Worm (Caenorhabditis elegans) whole organism, young adult: ENCODE data around the gene F08G12.1.

Experiments used
- B0336.3 ChIP-seq: fragments of 200-800 bp; sonication (Bioruptor generic); IDR thresholded peaks from 2 replicates; pipeline ENCODE4 v1.3.6; 2022; ENCODE audit warnings: missing genetic modification characterization, missing compliant biosample characterization
- C17E4.6 ChIP-seq: fragments of 200-800 bp; sonication (Bioruptor generic); IDR thresholded peaks from 2 replicates; pipeline ENCODE4 v1.3.6; 2022; ENCODE audit warnings: missing genetic modification reagents, missing genetic modification characterization, missing compliant biosample characterization
- F37B4.10 ChIP-seq: fragments of 200-800 bp; sonication (Bioruptor generic); IDR thresholded peaks from 2 replicates; pipeline ENCODE4 v1.3.6; 2022; ENCODE audit warnings: missing genetic modification characterization, missing compliant biosample characterization
- F39B2.1 ChIP-seq: fragments of 200-800 bp; sonication (Bioruptor generic); IDR thresholded peaks from 2 replicates; pipeline ENCODE4 v1.3.6; 2022; ENCODE audit warnings: missing genetic modification reagents, missing genetic modification characterization, missing compliant biosample characterization
- F55B11.4 ChIP-seq: sonication (generic microtip); optimal IDR thresholded peaks from 2 replicates; lab custom pipeline; 2016; ENCODE audit warnings: missing compliant biosample characterization, missing genetic modification characterization, borderline replicate concordance; ENCODE audit not compliant: insufficient read depth
- K11D2.4 ChIP-seq: fragments of 200-800 bp; sonication (Bioruptor generic); IDR thresholded peaks from 2 replicates; pipeline ENCODE4 v1.3.6; 2022; ENCODE audit warnings: missing genetic modification reagents, missing genetic modification characterization, missing compliant biosample characterization
- K12H6.12 ChIP-seq: fragments of 200-800 bp; sonication (Bioruptor generic); optimal IDR thresholded peaks from 2 replicates; lab custom pipeline; 2018; ENCODE audit warnings: mild to moderate bottlenecking, missing genetic modification characterization, missing compliant biosample characterization
- T07F8.4 ChIP-seq: sonication (generic microtip); optimal IDR thresholded peaks from 2 replicates; lab custom pipeline; 2016; ENCODE audit warnings: mild to moderate bottlenecking, missing genetic modification characterization, moderate library complexity, missing compliant biosample characterization
- T26A5.8 ChIP-seq: sonication (generic microtip); optimal IDR thresholded peaks from 2 replicates; lab custom pipeline; 2016; ENCODE audit warnings: missing genetic modification characterization, missing compliant biosample characterization
- attf-6 ChIP-seq: fragments of 200-800 bp; sonication (Bioruptor generic); IDR thresholded peaks from 2 replicates; pipeline ENCODE4 v1.3.6; 2022; ENCODE audit warnings: missing genetic modification reagents, missing genetic modification characterization, missing compliant biosample characterization
- ccch-3 ChIP-seq: fragments of 200-800 bp; sonication (Bioruptor generic); optimal IDR thresholded peaks from 2 replicates; lab custom pipeline; 2018; ENCODE audit warnings: mild to moderate bottlenecking, missing genetic modification characterization, missing compliant biosample characterization
- ceh-100 ChIP-seq: fragments of 200-800 bp; sonication (Bioruptor generic); IDR thresholded peaks from 2 replicates; pipeline ENCODE4 v1.3.6; 2022; ENCODE audit warnings: missing genetic modification reagents, missing genetic modification characterization, missing compliant biosample characterization
- ceh-40 ChIP-seq: fragments of 200-800 bp; sonication (Bioruptor generic); IDR thresholded peaks from 2 replicates; pipeline ENCODE4 v1.3.6; 2022; ENCODE audit warnings: missing genetic modification characterization, missing compliant biosample characterization
- ceh-79 ChIP-seq: sonication (generic microtip); optimal IDR thresholded peaks from 2 replicates; lab custom pipeline; 2017; ENCODE audit warnings: mild to moderate bottlenecking, missing genetic modification characterization, missing compliant biosample characterization
- chd-7 ChIP-seq: sonication (generic microtip); optimal IDR thresholded peaks from 2 replicates; lab custom pipeline; 2016; ENCODE audit warnings: mild to moderate bottlenecking, missing genetic modification characterization, moderate library complexity, missing compliant biosample characterization
- dox-1 ChIP-seq: fragments of 200-800 bp; sonication (Bioruptor generic); IDR thresholded peaks from 2 replicates; pipeline ENCODE4 v1.3.6; 2022; ENCODE audit warnings: missing genetic modification reagents, missing genetic modification characterization, missing compliant biosample characterization
- dpff-1 ChIP-seq: sonication (generic microtip); optimal IDR thresholded peaks from 2 replicates; lab custom pipeline; 2017; ENCODE audit warnings: mild to moderate bottlenecking, missing genetic modification characterization, missing compliant biosample characterization
- efl-1 ChIP-seq: fragments of 150-350 bp; optimal IDR thresholded peaks from 2 replicates; lab custom pipeline; 2014; ENCODE audit warnings: missing biosample characterization, missing genetic modification reagents, missing genetic modification characterization
- egrh-3 ChIP-seq: fragments of 200-800 bp; sonication (Bioruptor generic); IDR thresholded peaks from 2 replicates; pipeline ENCODE4 v1.3.6; 2022; ENCODE audit warnings: missing genetic modification reagents, missing genetic modification characterization, missing compliant biosample characterization
- fkh-3 ChIP-seq: sonication (generic microtip); optimal IDR thresholded peaks from 2 replicates; lab custom pipeline; 2016; ENCODE audit warnings: mild to moderate bottlenecking, missing genetic modification characterization, missing compliant biosample characterization
- gei-17 ChIP-seq: fragments of 200-800 bp; sonication (Bioruptor generic); optimal IDR thresholded peaks from 2 replicates; lab custom pipeline; 2018; ENCODE audit warnings: mild to moderate bottlenecking, missing genetic modification characterization, missing compliant biosample characterization
- hmg-1.2 ChIP-seq: fragments of 200-800 bp; sonication (Bioruptor generic); IDR thresholded peaks from 2 replicates; pipeline ENCODE4 v1.3.6; 2022; ENCODE audit warnings: missing genetic modification reagents, missing genetic modification characterization, missing compliant biosample characterization
- hmg-20 ChIP-seq: fragments of 200-800 bp; sonication (Bioruptor generic); IDR thresholded peaks from 2 replicates; pipeline ENCODE4 v1.3.6; 2022; ENCODE audit warnings: missing genetic modification reagents, missing genetic modification characterization, missing compliant biosample characterization
- let-607 ChIP-seq, 2 experiments: fragments of 200-800 bp in 1 of 2; sonication (Bioruptor generic) in 1 of 2; sonication (generic microtip) in 1 of 2; optimal IDR thresholded peaks; 2 replicates each; lab custom pipeline; 2016 to 2018; ENCODE audit warnings: mild to moderate bottlenecking in 2 of 2, missing compliant biosample characterization in 2 of 2, missing genetic modification characterization in 2 of 2, moderate library complexity in 2 of 2, missing genotype in 1 of 2
- lin-26 ChIP-seq: fragments of 200-800 bp; sonication (Bioruptor generic); IDR thresholded peaks from 2 replicates; pipeline ENCODE4 v1.3.6; 2022; ENCODE audit warnings: missing genetic modification reagents, missing genetic modification characterization, missing compliant biosample characterization
- lin-35 ChIP-seq, 3 experiments: fragments of 150-350 bp in 2 of 3; sonication (generic microtip) in 1 of 3; optimal IDR thresholded peaks; 2 replicates each; lab custom pipeline; 2014 to 2018; ENCODE audit warnings: missing biosample characterization in 3 of 3, missing genetic modification characterization in 3 of 3, missing genetic modification reagents in 3 of 3
- lin-40 ChIP-seq: sonication (generic microtip); optimal IDR thresholded peaks from 2 replicates; lab custom pipeline; 2016; ENCODE audit warnings: missing genetic modification characterization, mild to moderate bottlenecking, missing compliant biosample characterization, missing genotype, missing genetic modification reagents
- lin-54 ChIP-seq: fragments of 200-800 bp; sonication (Bioruptor generic); optimal IDR thresholded peaks from 2 replicates; lab custom pipeline; 2018; ENCODE audit warnings: mild to moderate bottlenecking, missing genetic modification characterization, missing compliant biosample characterization
- lsy-27 ChIP-seq: sonication (generic microtip); optimal IDR thresholded peaks from 2 replicates; lab custom pipeline; 2017; ENCODE audit warnings: missing genetic modification characterization, mild to moderate bottlenecking, missing compliant biosample characterization, antibody characterized with exemption, missing genotype, borderline replicate concordance; ENCODE audit not compliant: insufficient read depth
- madf-3 ChIP-seq: fragments of 200-800 bp; sonication (Bioruptor generic); IDR thresholded peaks from 2 replicates; pipeline ENCODE4 v1.3.6; 2022; ENCODE audit warnings: missing genetic modification reagents, missing genetic modification characterization, missing compliant biosample characterization
- nhr-80 ChIP-seq: sonication (generic microtip); optimal IDR thresholded peaks from 2 replicates; lab custom pipeline; 2016; ENCODE audit warnings: missing genetic modification characterization, missing compliant biosample characterization
- pbrm-1 ChIP-seq: fragments of 200-800 bp; sonication (Bioruptor generic); IDR thresholded peaks from 2 replicates; pipeline ENCODE4 v1.3.6; 2022; ENCODE audit warnings: missing genetic modification reagents, missing genetic modification characterization, missing compliant biosample characterization
- rcor-1 ChIP-seq: fragments of 200-800 bp; sonication (Bioruptor generic); IDR thresholded peaks from 2 replicates; pipeline ENCODE4 v1.3.6; 2022; ENCODE audit warnings: missing genetic modification reagents, missing genetic modification characterization, missing compliant biosample characterization
- snpc-3.4 ChIP-seq: sonication (generic microtip); optimal IDR thresholded peaks from 2 replicates; lab custom pipeline; 2017; ENCODE audit warnings: missing genetic modification characterization, mild to moderate bottlenecking, missing compliant biosample characterization, antibody characterized with exemption, moderate library complexity, missing genotype, missing genetic modification reagents
- snpc-4 ChIP-seq, 5 experiments: fragments of 150-350 bp in 1 of 5; sonication (generic microtip) in 4 of 5; optimal IDR thresholded peaks; 2 replicates each; lab custom pipeline; 2014 to 2018; ENCODE audit warnings: missing genetic modification characterization in 5 of 5, missing biosample characterization in 3 of 5, antibody characterized with exemption in 2 of 5, mild to moderate bottlenecking in 2 of 5, missing compliant biosample characterization in 2 of 5, missing genotype in 2 of 5, moderate library complexity in 2 of 5, missing genetic modification reagents in 1 of 5
- tlf-1 ChIP-seq: fragments of 200-800 bp; sonication (Bioruptor generic); optimal IDR thresholded peaks from 2 replicates; lab custom pipeline; 2018; ENCODE audit warnings: mild to moderate bottlenecking, missing genetic modification characterization, missing compliant biosample characterization
- unc-62 ChIP-seq: fragments of 150-350 bp; optimal IDR thresholded peaks from 2 replicates; lab custom pipeline; 2014; ENCODE audit warnings: missing biosample characterization, missing genetic modification reagents, missing genetic modification characterization
- xnd-1 ChIP-seq: sonication (generic microtip); optimal IDR thresholded peaks from 2 replicates; lab custom pipeline; 2016; ENCODE audit warnings: missing genotype, missing genetic modification reagents, missing genetic modification characterization, missing compliant biosample characterization
- zfh-2 ChIP-seq: fragments of 200-800 bp; sonication (Bioruptor generic); conservative IDR thresholded peaks from 2 replicates; pipeline ENCODE4 v1.3.6; 2022; ENCODE audit warnings: missing genetic modification reagents, missing genetic modification characterization, missing compliant biosample characterization

F08G12.1 gene

DNA sequence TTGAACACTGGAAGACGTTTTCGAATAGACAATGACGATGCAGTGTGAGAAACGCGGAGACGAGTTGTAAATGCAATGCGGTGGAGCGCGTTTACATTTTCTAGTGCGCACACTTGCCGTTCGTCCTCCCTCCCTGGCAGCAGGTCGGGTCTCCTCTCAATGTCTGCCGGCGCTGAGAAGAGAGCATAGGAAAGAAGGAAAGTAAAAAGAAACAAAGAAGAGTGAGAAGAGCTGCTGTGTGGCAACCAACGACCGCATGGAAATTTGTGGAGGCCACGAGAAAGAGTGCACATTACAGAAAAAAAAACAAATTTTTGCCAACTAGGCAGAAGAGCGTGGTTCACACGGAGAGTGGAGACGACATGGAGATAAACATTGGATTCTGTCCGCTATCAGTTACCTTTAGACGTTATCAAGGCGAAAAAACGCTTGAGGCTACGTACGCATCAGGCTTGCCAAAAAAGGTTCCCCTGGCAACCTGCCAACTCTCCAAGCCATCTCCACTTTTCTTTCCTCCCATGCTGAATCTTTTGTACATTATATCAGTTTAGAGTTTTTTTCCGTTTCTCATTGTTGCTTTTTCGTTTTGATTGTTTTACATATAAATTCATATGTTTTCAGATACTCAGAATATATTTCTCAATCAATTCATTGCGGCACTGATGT is 5.9 kb downstream of the F08G12.1 start, which contains the start of the genes snrp-40.1 and F08G12.3 (continued):
- no peak for TF ChIP-seq fkh-3
- peak; percentile 71 for TF ChIP-seq chd-7 (tag; lab: Kevin White, UChicago)
- peak; percentile 12 for TF ChIP-seq gei-17 (GFP tag; lab: Kevin White, UChicago)
- TF ChIP-seq F39B2.1 (GFP tag; lab: Robert Waterston, UW) = no peak
- TF ChIP-seq rcor-1 = 0 out of 2 replicates have a peak, but pooled peaks have one; percentile 21
- no peak for TF ChIP-seq unc-62 (GFP tag; lab: Kevin White, UChicago)
- TF ChIP-seq lsy-27 (tag; lab: Kevin White, UChicago) = no peak
- TF ChIP-seq lin-26 (GFP tag; lab: Robert Waterston, UW) = no peak
- peak; percentile 88 for TF ChIP-seq hmg-1.2 (GFP tag; lab: Robert Waterston, UW)
- peak; percentile 84 for TF ChIP-seq K12H6.12 (tag; lab: Kevin White, UChicago)
- TF ChIP-seq ccch-3 (GFP tag; lab: Kevin White, UChicago) = no peak
- TF ChIP-seq xnd-1 (tag; lab: Kevin White, UChicago) = no peak
- TF ChIP-seq snpc-4 (GFP tag; optimal IDR thresholded peaks at IDR 0.05; lab: Kevin White, UChicago) = no peak
- TF ChIP-seq snpc-4 (tag; optimal IDR thresholded peaks at IDR 0.05; lab: Kevin White, UChicago) = peak in 3 of 4 experiments; percentile 62 to 82 (median 69)
- no peak for TF ChIP-seq ceh-100
- TF ChIP-seq zfh-2 (GFP tag; lab: Robert Waterston, UW) = peak; percentile 98
- TF ChIP-seq let-607 (tag; optimal IDR thresholded peaks at IDR 0.05; lab: Kevin White, UChicago) = peak; percentile 71 to 76
- peak; percentile 80 for TF ChIP-seq lin-40 (tag; lab: Kevin White, UChicago)
- TF ChIP-seq T07F8.4 = no peak
- TF ChIP-seq efl-1 = no peak
- TF ChIP-seq B0336.3 (GFP tag; lab: Robert Waterston, UW) = peak; percentile 46; the same call in 1 of the 2 replicates
- TF ChIP-seq lin-54 = no peak
- peak; percentile 80 for TF ChIP-seq pbrm-1

DNA sequence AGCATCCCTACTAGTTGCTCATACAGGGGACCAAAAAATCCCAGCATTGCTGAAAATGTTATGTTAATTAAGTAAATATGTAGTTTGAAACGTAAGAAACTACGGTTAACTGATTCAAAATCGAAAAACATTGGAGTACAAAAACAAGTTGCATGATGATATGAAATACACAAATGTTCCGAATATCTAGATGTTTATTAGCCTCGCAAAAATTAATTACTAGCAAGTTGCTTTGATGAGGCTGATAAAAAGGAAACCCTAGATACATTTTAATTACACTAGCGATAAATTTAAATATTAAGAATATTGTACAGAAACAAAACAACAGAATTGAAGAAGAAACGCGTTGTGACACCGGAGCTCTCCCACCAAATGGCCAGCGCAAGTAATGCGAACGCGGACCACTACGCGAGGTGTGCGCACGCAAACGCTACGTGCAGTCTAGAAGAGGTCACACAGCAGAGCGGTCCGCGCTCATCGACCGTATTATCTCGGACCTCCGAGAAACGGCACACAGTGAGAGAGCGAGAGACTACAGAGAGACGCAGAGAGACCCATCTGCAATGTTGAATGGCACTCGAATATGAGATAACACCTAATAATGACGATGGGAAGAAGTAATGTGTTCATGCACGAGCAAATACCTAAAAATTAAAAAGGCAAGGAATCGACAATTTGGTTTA is 8.8 kb downstream of the F08G12.1 start, which contains the start of gene inx-2:
Gene inx-2 (minus strand): TSS at position 51 of the 683 bp plus-strand sequence.
- peak; percentile 58; the same call in 1 of the 2 replicates for TF ChIP-seq zfh-2 (GFP tag; lab: Robert Waterston, UW)
- 0 out of 2 replicates have a peak, but pooled peaks have one; percentile 28 for TF ChIP-seq F37B4.10 (GFP tag; lab: Robert Waterston, UW)
- 0 out of 2 replicates have a peak, but pooled peaks have one; percentile 24 for TF ChIP-seq madf-3 (GFP tag; lab: Robert Waterston, UW)
- TF ChIP-seq K11D2.4 (GFP tag; lab: Robert Waterston, UW) = 0 out of 2 replicates have a peak, but pooled peaks have one; percentile 15
- no peak for TF ChIP-seq ceh-40 (GFP tag; lab: Robert Waterston, UW)
- no peak for TF ChIP-seq hmg-20 (GFP tag; lab: Robert Waterston, UW)
- peak; percentile 21; the same call in 1 of the 2 replicates for TF ChIP-seq hmg-1.2 (GFP tag; lab: Robert Waterston, UW)
- no peak for TF ChIP-seq T26A5.8 (tag; lab: Kevin White, UChicago)
- TF ChIP-seq, all 124 proteins: peak for 5

ce11 chrX:11290528-11290927 is 15.1 kb downstream of the F08G12.1 start:
- no peak for TF ChIP-seq tlf-1 (GFP tag; lab: Kevin White, UChicago)
- no peak for TF ChIP-seq C17E4.6 (GFP tag; lab: Robert Waterston, UW)
- TF ChIP-seq lin-35 (GFP tag; optimal IDR thresholded peaks at IDR 0.05; lab: Kevin White, UChicago) = no peak
- TF ChIP-seq nhr-80 = no peak
- no peak for TF ChIP-seq ceh-79 (tag; lab: Kevin White, UChicago)
- TF ChIP-seq attf-6 (GFP tag; lab: Robert Waterston, UW) = no peak
- no peak for TF ChIP-seq F55B11.4
- TF ChIP-seq dpff-1 (tag; lab: Kevin White, UChicago) = no peak
- TF ChIP-seq snpc-3.4 (tag; lab: Kevin White, UChicago) = no peak
- no peak for TF ChIP-seq egrh-3 (GFP tag; lab: Robert Waterston, UW)
- TF ChIP-seq dox-1 (GFP tag; lab: Robert Waterston, UW) = no peak
